Fruit fly (Drosophila melanogaster) whole organism, embryonic: ENCODE measurements around the gene CG15625.

ENCODE experiments used
- Abd-B ChIP-seq: fragments of 200-800 bp; sonication (Bioruptor generic); optimal IDR thresholded peaks from 2 replicates; lab custom pipeline; 2018; ENCODE audit warnings: missing biosample characterization, mild to moderate bottlenecking, missing genetic modification characterization, moderate library complexity
- Atf-2 ChIP-seq: fragments of 200-800 bp; sonication (Bioruptor generic); optimal IDR thresholded peaks from 2 replicates; lab custom pipeline; 2016; ENCODE audit warnings: missing biosample characterization, missing genetic modification characterization
- Atf3 ChIP-seq: fragments of 200-800 bp; sonication (Bioruptor generic); optimal IDR thresholded peaks from 3 replicates; lab custom pipeline; 2016; ENCODE audit warnings: missing biosample characterization, missing genetic modification characterization
- B-H1 ChIP-seq: fragments of 200-800 bp; sonication (Bioruptor generic); IDR thresholded peaks from 3 replicates; pipeline ENCODE4 v1.3.6; 2022; ENCODE audit warnings: missing biosample characterization, missing genetic modification characterization
- CG10321 ChIP-seq: fragments of 200-800 bp; sonication (Bioruptor generic); IDR thresholded peaks from 2 replicates; pipeline ENCODE4 v1.3.6; 2022; ENCODE audit warnings: missing biosample characterization, missing genetic modification characterization
- CG10979 ChIP-seq: fragments of 200-800 bp; sonication (Bioruptor generic); optimal IDR thresholded peaks from 2 replicates; lab custom pipeline; 2018; ENCODE audit warnings: missing biosample characterization, mild to moderate bottlenecking, missing genetic modification characterization, moderate library complexity
- CG11456 ChIP-seq: fragments of 200-800 bp; sonication (Bioruptor generic); IDR thresholded peaks from 3 replicates; pipeline ENCODE4 v1.3.6; 2022; ENCODE audit warnings: missing biosample characterization, missing genetic modification characterization
- CG11560 ChIP-seq: fragments of 200-800 bp; sonication (Bioruptor generic); IDR thresholded peaks from 3 replicates; pipeline ENCODE4 v1.3.6; 2022; ENCODE audit warnings: missing biosample characterization, missing genetic modification characterization
- CG11695 ChIP-seq: fragments of 200-800 bp; sonication (Bioruptor generic); IDR thresholded peaks from 3 replicates; pipeline ENCODE4 v1.3.6; 2022; ENCODE audit warnings: missing biosample characterization, missing genetic modification characterization
- CG12104 ChIP-seq: fragments of 200-800 bp; sonication (Bioruptor generic); optimal IDR thresholded peaks from 3 replicates; lab custom pipeline; 2016; ENCODE audit warnings: missing biosample characterization, missing genetic modification characterization
- CG13894 ChIP-seq: fragments of 200-800 bp; sonication (Bioruptor generic); optimal IDR thresholded peaks from 3 replicates; lab custom pipeline; 2018; ENCODE audit warnings: missing biosample characterization, mild to moderate bottlenecking, missing genetic modification characterization, moderate library complexity
- CG14441 ChIP-seq: fragments of 200-800 bp; sonication (Bioruptor generic); IDR thresholded peaks from 2 replicates; pipeline ENCODE4 v1.3.6; 2022; ENCODE audit warnings: missing biosample characterization, missing genetic modification characterization
- CG17186 ChIP-seq: fragments of 200-800 bp; sonication (Bioruptor generic); optimal IDR thresholded peaks from 3 replicates; lab custom pipeline; 2017; ENCODE audit warnings: missing biosample characterization, missing genetic modification reagents, missing genetic modification characterization
- CG34422 ChIP-seq: fragments of 200-800 bp; sonication (Bioruptor generic); IDR thresholded peaks from 3 replicates; pipeline ENCODE4 v1.3.6; 2022; ENCODE audit warnings: missing biosample characterization, missing genetic modification characterization
- CG4424 ChIP-seq: fragments of 200-800 bp; sonication (Bioruptor generic); optimal IDR thresholded peaks from 3 replicates; lab custom pipeline; 2016; ENCODE audit warnings: missing biosample characterization, missing genetic modification characterization
- CG6654 ChIP-seq: fragments of 200-800 bp; sonication (Bioruptor generic); optimal IDR thresholded peaks from 2 replicates; lab custom pipeline; 2017; ENCODE audit warnings: missing biosample characterization, mild to moderate bottlenecking, missing genetic modification characterization
- CG7839 ChIP-seq: fragments of 200-800 bp; sonication (Bioruptor generic); optimal IDR thresholded peaks from 3 replicates; lab custom pipeline; 2018; ENCODE audit warnings: missing biosample characterization, mild to moderate bottlenecking, missing genetic modification characterization, moderate library complexity
- CG8290 ChIP-seq, 3 experiments: fragments of 200-800 bp; sonication (Bioruptor generic); optimal IDR thresholded peaks; 2 replicates each; lab custom pipeline; 2016 to 2019; ENCODE audit warnings: missing biosample characterization in 3 of 3, missing genetic modification characterization in 3 of 3, mild to moderate bottlenecking in 2 of 3, moderate library complexity in 1 of 3
- CG8765 ChIP-seq: fragments of 200-800 bp; sonication (Bioruptor generic); IDR thresholded peaks from 2 replicates; pipeline ENCODE4 v1.3.6; 2022; ENCODE audit warnings: missing biosample characterization, missing genetic modification characterization
- CG8944 ChIP-seq: fragments of 200-800 bp; sonication (Bioruptor generic); optimal IDR thresholded peaks from 3 replicates; lab custom pipeline; 2016; ENCODE audit warnings: missing biosample characterization, missing genetic modification characterization
- CoRest ChIP-seq: fragments of 200-800 bp; sonication (Bioruptor generic); optimal IDR thresholded peaks from 3 replicates; lab custom pipeline; 2018; ENCODE audit warnings: missing biosample characterization, mild to moderate bottlenecking, missing genetic modification characterization, moderate library complexity
- D19A ChIP-seq: fragments of 200-800 bp; optimal IDR thresholded peaks from 3 replicates; lab custom pipeline; 2019; ENCODE audit warnings: missing biosample characterization, mild to moderate bottlenecking, missing genetic modification characterization, moderate library complexity
- D19B ChIP-seq: fragments of 200-800 bp; sonication (Bioruptor generic); optimal IDR thresholded peaks from 2 replicates; lab custom pipeline; 2017; ENCODE audit warnings: missing biosample characterization, mild to moderate bottlenecking, missing genetic modification characterization
- ERR ChIP-seq: fragments of 200-800 bp; sonication (Bioruptor generic); optimal IDR thresholded peaks from 2 replicates; lab custom pipeline; 2016; ENCODE audit warnings: missing biosample characterization, missing genetic modification characterization
- HLH3B ChIP-seq: fragments of 200-800 bp; sonication (Bioruptor generic); IDR thresholded peaks from 2 replicates; pipeline ENCODE4 v1.3.6; 2022; ENCODE audit warnings: missing biosample characterization, missing genetic modification characterization
- Hr3 ChIP-seq: fragments of 200-800 bp; sonication (Bioruptor generic); optimal IDR thresholded peaks from 3 replicates; lab custom pipeline; 2016; ENCODE audit warnings: missing biosample characterization, missing genetic modification characterization
- Lim3 ChIP-seq: fragments of 200-800 bp; sonication (Bioruptor generic); IDR thresholded peaks from 2 replicates; pipeline ENCODE4 v1.3.6; 2022; ENCODE audit warnings: missing biosample characterization, missing genetic modification characterization
- Meics ChIP-seq: fragments of 200-800 bp; sonication (Bioruptor generic); optimal IDR thresholded peaks from 2 replicates; lab custom pipeline; 2017; ENCODE audit warnings: missing biosample characterization, mild to moderate bottlenecking, missing genetic modification characterization
- Neu2 ChIP-seq: fragments of 200-800 bp; sonication (Bioruptor generic); optimal IDR thresholded peaks from 3 replicates; lab custom pipeline; 2016; ENCODE audit warnings: missing biosample characterization, missing genetic modification characterization, borderline replicate concordance
- Oli ChIP-seq: fragments of 200-800 bp; sonication (Bioruptor generic); optimal IDR thresholded peaks from 2 replicates; lab custom pipeline; 2018; ENCODE audit warnings: missing biosample characterization, mild to moderate bottlenecking, missing genetic modification characterization, moderate library complexity
- Opbp ChIP-seq: fragments of 200-800 bp; sonication (Bioruptor generic); IDR thresholded peaks from 3 replicates; pipeline ENCODE4 v1.3.6; 2022; ENCODE audit warnings: missing biosample characterization, missing genetic modification characterization; ENCODE audit not compliant: partially characterized antibody
- PHDP ChIP-seq: fragments of 200-800 bp; sonication (Bioruptor generic); optimal IDR thresholded peaks from 3 replicates; lab custom pipeline; 2018; ENCODE audit warnings: missing biosample characterization, mild to moderate bottlenecking, missing genetic modification characterization, moderate library complexity
- Rx ChIP-seq: fragments of 200-800 bp; sonication (Bioruptor generic); IDR thresholded peaks from 2 replicates; pipeline ENCODE4 v1.3.6; 2022; ENCODE audit warnings: missing biosample characterization, missing genetic modification characterization
- Sin3A ChIP-seq: fragments of >200 bp; optimal IDR thresholded peaks from 2 replicates; lab custom pipeline; 2018
- ato ChIP-seq: fragments of 200-800 bp; sonication (Bioruptor generic); IDR thresholded peaks from 2 replicates; pipeline ENCODE4 v1.3.6; 2022; ENCODE audit warnings: missing biosample characterization, missing genetic modification characterization; ENCODE audit not compliant: partially characterized antibody
- bigmax ChIP-seq: fragments of 200-800 bp; sonication (Bioruptor generic); optimal IDR thresholded peaks from 2 replicates; lab custom pipeline; 2018; ENCODE audit warnings: missing biosample characterization, mild to moderate bottlenecking, missing genetic modification characterization
- dan ChIP-seq: fragments of 200-800 bp; sonication (Bioruptor generic); IDR thresholded peaks from 2 replicates; pipeline ENCODE4 v1.3.6; 2022; ENCODE audit warnings: missing biosample characterization, missing genetic modification characterization
- fd96Cb ChIP-seq: fragments of 200-800 bp; sonication (Bioruptor generic); optimal IDR thresholded peaks from 2 replicates; lab custom pipeline; 2018; ENCODE audit warnings: missing biosample characterization, mild to moderate bottlenecking, missing genetic modification characterization, moderate library complexity
- gcm ChIP-seq: fragments of 200-800 bp; sonication (Bioruptor generic); optimal IDR thresholded peaks from 2 replicates; lab custom pipeline; 2019; ENCODE audit warnings: missing biosample characterization, mild to moderate bottlenecking, missing genetic modification characterization, moderate library complexity
- gem ChIP-seq: fragments of 200-800 bp; sonication (Bioruptor generic); optimal IDR thresholded peaks from 2 replicates; lab custom pipeline; 2019; ENCODE audit warnings: missing biosample characterization, mild to moderate bottlenecking, missing genetic modification characterization, moderate library complexity
- grn ChIP-seq: fragments of 200-800 bp; sonication (Bioruptor generic); optimal IDR thresholded peaks from 3 replicates; lab custom pipeline; 2017; ENCODE audit warnings: missing biosample characterization, missing genetic modification characterization
- gsb ChIP-seq: fragments of 200-800 bp; sonication (Bioruptor generic); IDR thresholded peaks from 2 replicates; pipeline ENCODE4 v1.3.6; 2022; ENCODE audit warnings: missing biosample characterization, missing genetic modification characterization
- lilli ChIP-seq: fragments of 200-800 bp; sonication (Bioruptor generic); optimal IDR thresholded peaks from 3 replicates; lab custom pipeline; 2016; ENCODE audit warnings: missing biosample characterization, missing genetic modification characterization
- nmo ChIP-seq: fragments of 200-800 bp; sonication (Bioruptor generic); optimal IDR thresholded peaks from 2 replicates; lab custom pipeline; 2018; ENCODE audit warnings: missing biosample characterization, mild to moderate bottlenecking, missing genetic modification characterization, moderate library complexity
- otp ChIP-seq: fragments of 200-800 bp; sonication (Bioruptor generic); IDR thresholded peaks from 3 replicates; pipeline ENCODE4, ENCODE4 v1.3.6; 2022; ENCODE audit warnings: missing biosample characterization, missing genetic modification characterization
- run ChIP-seq: fragments of 200-800 bp; sonication (Bioruptor generic); optimal IDR thresholded peaks from 3 replicates; lab custom pipeline; 2018; ENCODE audit warnings: missing biosample characterization, mild to moderate bottlenecking, missing genetic modification characterization
- sima ChIP-seq: fragments of 200-800 bp; sonication (Bioruptor generic); optimal IDR thresholded peaks from 2 replicates; lab custom pipeline; 2016; ENCODE audit warnings: missing biosample characterization, missing genetic modification characterization
- toy ChIP-seq: fragments of 200-800 bp; sonication (Bioruptor generic); IDR thresholded peaks from 2 replicates; pipeline ENCODE4 v1.3.6; 2022; ENCODE audit warnings: missing biosample characterization, missing genetic modification characterization
- tx ChIP-seq: fragments of 200-800 bp; sonication (Bioruptor generic); optimal IDR thresholded peaks from 2 replicates; lab custom pipeline; 2016; ENCODE audit warnings: missing biosample characterization, missing genetic modification characterization
- zen2 ChIP-seq: fragments of 200-800 bp; sonication (Bioruptor generic); IDR thresholded peaks from 3 replicates; pipeline ENCODE4 v1.3.6; 2022; ENCODE audit warnings: missing biosample characterization, missing genetic modification characterization; ENCODE audit not compliant: partially characterized antibody

The CG15625 gene

dm6 chr2L:4847191-4847853 lies 42.5 kb upstream of the CG15625 start, which contains the start of the genes mxt and CG11927 (continued):
- TF ChIP-seq gem (tag; lab: Kevin White, UChicago) = no peak
- TF ChIP-seq dan (GFP tag; lab: Robert Waterston, UW) = no peak
- peak; percentile 57 for TF ChIP-seq CG4424
- peak; percentile 49 for TF ChIP-seq CG8290 (GFP tag; optimal IDR thresholded peaks at IDR 0.05; lab: Kevin White, UChicago)
- no peak for TF ChIP-seq CG8290 (tag; optimal IDR thresholded peaks at IDR 0.05; lab: Kevin White, UChicago)
- TF ChIP-seq CG34422 (GFP tag; lab: Robert Waterston, UW) = peak; percentile 44; the same call in 1 of the 3 replicates
- TF ChIP-seq CG10321 (GFP tag; lab: Robert Waterston, UW) = no peak
- no peak for TF ChIP-seq HLH3B (GFP tag; lab: Robert Waterston, UW)
- no peak for TF ChIP-seq CG8765 (GFP tag; lab: Robert Waterston, UW)
- no peak for TF ChIP-seq B-H1 (GFP tag; lab: Robert Waterston, UW)
- TF ChIP-seq nmo (GFP tag; lab: Kevin White, UChicago) = peak; percentile 54
- peak; percentile 26 for TF ChIP-seq CG12104 (GFP tag; lab: Kevin White, UChicago)
- TF ChIP-seq Hr3 (GFP tag; lab: Kevin White, UChicago) = peak; percentile 52
- no peak for TF ChIP-seq Atf-2
- no peak for TF ChIP-seq ERR (GFP tag; lab: Kevin White, UChicago)
- TF ChIP-seq tx (GFP tag; lab: Kevin White, UChicago) = peak; percentile 43
- TF ChIP-seq CG13894 (tag; lab: Kevin White, UChicago) = no peak
- no peak for TF ChIP-seq sima (GFP tag; lab: Kevin White, UChicago)
- TF ChIP-seq CG17186 (GFP tag; lab: Kevin White, UChicago) = peak; percentile 72
- TF ChIP-seq CG7839 (tag; lab: Kevin White, UChicago) = no peak
- TF ChIP-seq run (tag; lab: Kevin White, UChicago) = no peak
- no peak for TF ChIP-seq D19A (tag; lab: Kevin White, UChicago)
- no peak for TF ChIP-seq grn (GFP tag; lab: Kevin White, UChicago)
- TF ChIP-seq Meics = peak; percentile 40
- no peak for TF ChIP-seq Abd-B (GFP tag; lab: Kevin White, UChicago)
- peak; percentile 75 for TF ChIP-seq lilli
- no peak for TF ChIP-seq bigmax (GFP tag; lab: Kevin White, UChicago)
- no peak for TF ChIP-seq PHDP (tag; lab: Kevin White, UChicago)
- peak; percentile 12 for TF ChIP-seq Atf3
- peak; percentile 82 for TF ChIP-seq CoRest
- TF ChIP-seq ato (GFP tag; lab: Robert Waterston, UW) = peak; percentile 58; the same call in 1 of the 2 replicates
- peak; percentile 86 for TF ChIP-seq zen2 (GFP tag; lab: Robert Waterston, UW)
- TF ChIP-seq toy = no peak
- 0 out of 3 replicates have a peak, but pooled peaks have one; percentile 15 for TF ChIP-seq otp (GFP tag; lab: Robert Waterston, UW)
- 0 out of 2 replicates have a peak, but pooled peaks have one; percentile 13 for TF ChIP-seq Rx (GFP tag; lab: Robert Waterston, UW)
- peak; percentile 75; the same call in 2 of the 3 replicates for TF ChIP-seq CG11456 (GFP tag; lab: Robert Waterston, UW)
- 0 out of 2 replicates have a peak, but pooled peaks have one; percentile 40 for TF ChIP-seq CG14441 (GFP tag; lab: Robert Waterston, UW)
- no peak for TF ChIP-seq Sin3A (lab: Kevin White, UChicago)
- TF ChIP-seq CG8944 (GFP tag; lab: Kevin White, UChicago) = peak; percentile 8
- TF ChIP-seq CG10979 (tag; lab: Kevin White, UChicago) = no peak
- TF ChIP-seq CG11560 = no peak
- no peak for TF ChIP-seq D19B (GFP tag; lab: Kevin White, UChicago)
- TF ChIP-seq Neu2 (GFP tag; lab: Kevin White, UChicago) = no peak
- TF ChIP-seq Opbp (GFP tag; lab: Robert Waterston, UW) = peak; percentile 90
- TF ChIP-seq Lim3 (GFP tag; lab: Robert Waterston, UW) = no peak
- peak; percentile 28 for TF ChIP-seq fd96Cb (tag; lab: Kevin White, UChicago)
- TF ChIP-seq gcm (GFP tag; lab: Kevin White, UChicago) = no peak
- no peak for TF ChIP-seq Oli (tag; lab: Kevin White, UChicago)
- no peak for TF ChIP-seq CG11695 (GFP tag; lab: Robert Waterston, UW)
- no peak for TF ChIP-seq CG6654
- TF ChIP-seq gsb = no peak
